Worm (Caenorhabditis elegans) whole organism, mixed stage, embryonic: ENCODE results near the gene scl-11.

ENCODE experiments used
- M03D4.4 ChIP-seq: sonication (generic microtip); optimal IDR thresholded peaks from 2 replicates; lab custom pipeline; 2017; ENCODE audit warnings: mild to moderate bottlenecking, missing genetic modification characterization, missing compliant biosample characterization
- bed-3 ChIP-seq: fragments of 200-800 bp; sonication (Bioruptor generic); optimal IDR thresholded peaks from 3 replicates; lab custom pipeline; 2018; ENCODE audit warnings: mild to moderate bottlenecking, missing genetic modification characterization, moderate library complexity, missing compliant biosample characterization
- ceh-39 ChIP-seq: fragments of 150-350 bp; optimal IDR thresholded peaks from 2 replicates; lab custom pipeline; 2014; ENCODE audit warnings: missing biosample characterization, missing genetic modification characterization
- ceh-43 ChIP-seq: fragments of 200-800 bp; sonication (Bioruptor generic); optimal IDR thresholded peaks from 2 replicates; lab custom pipeline; 2018; ENCODE audit warnings: mild to moderate bottlenecking, missing genetic modification characterization, moderate library complexity, missing compliant biosample characterization
- ces-1 ChIP-seq: fragments of 150-350 bp; optimal IDR thresholded peaks from 2 replicates; lab custom pipeline; 2014; ENCODE audit warnings: missing biosample characterization, missing genetic modification reagents, missing genetic modification characterization
- cnd-1 ChIP-seq: fragments of 200-800 bp; sonication (Bioruptor generic); optimal IDR thresholded peaks from 2 replicates; lab custom pipeline; 2018; ENCODE audit warnings: mild to moderate bottlenecking, missing genetic modification characterization, missing compliant biosample characterization
- drap-1 ChIP-seq: fragments of 200-800 bp; sonication (Bioruptor generic); optimal IDR thresholded peaks from 3 replicates; lab custom pipeline; 2018; ENCODE audit warnings: mild to moderate bottlenecking, missing genetic modification characterization, missing compliant biosample characterization
- elt-1 ChIP-seq: sonication (generic microtip); optimal IDR thresholded peaks from 2 replicates; lab custom pipeline; 2017; ENCODE audit warnings: missing genetic modification characterization, mild to moderate bottlenecking, missing compliant biosample characterization, antibody characterized with exemption, moderate library complexity, borderline replicate concordance; ENCODE audit not compliant: insufficient read depth
- elt-3 ChIP-seq: fragments of 150-350 bp; optimal IDR thresholded peaks from 2 replicates; lab custom pipeline; 2014; ENCODE audit warnings: missing biosample characterization, missing genetic modification characterization
- ham-2 ChIP-seq: fragments of 200-800 bp; sonication (Bioruptor generic); optimal IDR thresholded peaks from 2 replicates; lab custom pipeline; 2018; ENCODE audit warnings: mild to moderate bottlenecking, missing genetic modification characterization, missing compliant biosample characterization
- lin-13 ChIP-seq: fragments of 150-350 bp; optimal IDR thresholded peaks from 2 replicates; lab custom pipeline; 2014; ENCODE audit warnings: missing biosample characterization, missing genetic modification characterization
- lin-32 ChIP-seq: fragments of 200-800 bp; sonication (Bioruptor generic); optimal IDR thresholded peaks from 2 replicates; lab custom pipeline; 2018; ENCODE audit warnings: mild to moderate bottlenecking, missing genetic modification characterization, missing compliant biosample characterization
- lsy-2 ChIP-seq: fragments of 150-350 bp; optimal IDR thresholded peaks from 2 replicates; lab custom pipeline; 2014; ENCODE audit warnings: missing biosample characterization, missing genetic modification characterization
- mab-5 ChIP-seq: fragments of 150-350 bp; optimal IDR thresholded peaks from 2 replicates; lab custom pipeline; 2014; ENCODE audit warnings: missing biosample characterization, missing genetic modification characterization
- mep-1 ChIP-seq: fragments of 150-350 bp; optimal IDR thresholded peaks from 2 replicates; lab custom pipeline; 2017; ENCODE audit warnings: missing biosample characterization, missing genetic modification reagents, missing genetic modification characterization, inconsistent platforms
- mls-2 ChIP-seq: sonication (generic microtip); optimal IDR thresholded peaks from 2 replicates; lab custom pipeline; 2016; ENCODE audit warnings: mild to moderate bottlenecking, missing genetic modification characterization, moderate library complexity, missing compliant biosample characterization
- nhr-12 ChIP-seq: fragments of 150-350 bp; optimal IDR thresholded peaks from 2 replicates; lab custom pipeline; 2014; ENCODE audit warnings: missing biosample characterization, missing genetic modification characterization
- nhr-2 ChIP-seq: fragments of 150-350 bp; optimal IDR thresholded peaks from 2 replicates; lab custom pipeline; 2014; ENCODE audit warnings: missing biosample characterization, missing genetic modification characterization
- nhr-28 ChIP-seq: fragments of 150-350 bp; optimal IDR thresholded peaks from 2 replicates; lab custom pipeline; 2014; ENCODE audit warnings: missing biosample characterization, missing genetic modification characterization
- nhr-76 ChIP-seq: sonication (generic microtip); optimal IDR thresholded peaks from 2 replicates; lab custom pipeline; 2017; ENCODE audit warnings: missing biosample characterization, missing genetic modification characterization
- pha-4 ChIP-seq: fragments of 150-350 bp; optimal IDR thresholded peaks from 2 replicates; lab custom pipeline; 2018; ENCODE audit warnings: missing biosample characterization, missing genetic modification reagents, missing genetic modification characterization
- snpc-4 ChIP-seq: fragments of 150-350 bp; optimal IDR thresholded peaks from 2 replicates; lab custom pipeline; 2014; ENCODE audit warnings: missing biosample characterization, missing genetic modification characterization
- sptf-1 ChIP-seq: sonication (generic microtip); optimal IDR thresholded peaks from 2 replicates; lab custom pipeline; 2017; ENCODE audit warnings: mild to moderate bottlenecking, missing genetic modification characterization, moderate library complexity, missing compliant biosample characterization
- tbx-8 ChIP-seq: fragments of 200-800 bp; sonication (Bioruptor generic); optimal IDR thresholded peaks from 2 replicates; lab custom pipeline; 2018; ENCODE audit warnings: mild to moderate bottlenecking, missing genetic modification characterization, moderate library complexity, missing compliant biosample characterization
- unc-120 ChIP-seq: sonication (generic microtip); optimal IDR thresholded peaks from 2 replicates; lab custom pipeline; 2017; ENCODE audit warnings: missing genetic modification characterization, missing compliant biosample characterization; ENCODE audit not compliant: poor library complexity, severe bottlenecking
- unc-62 ChIP-seq: fragments of 150-350 bp; optimal IDR thresholded peaks from 2 replicates; lab custom pipeline; 2014; ENCODE audit warnings: missing biosample characterization, missing genetic modification reagents, missing genetic modification characterization
- zip-8 ChIP-seq: fragments of 150-350 bp; optimal IDR thresholded peaks from 2 replicates; lab custom pipeline; 2014; ENCODE audit warnings: missing biosample characterization, missing genetic modification characterization

Gene scl-11

DNA sequence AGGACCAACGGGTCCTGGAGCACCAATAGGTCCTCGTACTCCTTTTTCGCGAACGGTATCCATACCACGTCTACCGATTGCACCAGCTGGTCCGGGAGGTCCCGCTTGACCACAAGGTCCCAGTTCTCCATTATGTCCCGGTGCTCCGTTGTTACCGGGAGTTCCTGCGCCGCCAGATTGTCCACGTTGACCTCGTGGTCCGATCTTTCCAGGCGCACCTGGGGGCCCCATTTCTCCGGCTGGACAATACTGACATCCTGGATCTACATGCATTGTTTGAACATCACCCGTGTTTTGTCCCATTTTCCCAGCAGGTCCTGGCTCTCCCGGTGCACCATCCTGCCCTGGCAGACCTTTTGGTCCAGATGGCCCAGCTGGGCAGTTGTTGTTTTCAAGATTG lies 14.9 kb downstream of the scl-11 start:
- TF ChIP-seq ceh-43 (GFP tag; lab: Kevin White, UChicago) (no peak), unc-120 (tag; lab: Kevin White, UChicago) (no peak), snpc-4 (tag; lab: Kevin White, UChicago) (no peak), tbx-8 (GFP tag; lab: Kevin White, UChicago) (no peak), sptf-1 (tag; lab: Kevin White, UChicago) (no peak), zip-8 (no peak)
- TF ChIP-seq, all 35 proteins: peak for 0

DNA sequence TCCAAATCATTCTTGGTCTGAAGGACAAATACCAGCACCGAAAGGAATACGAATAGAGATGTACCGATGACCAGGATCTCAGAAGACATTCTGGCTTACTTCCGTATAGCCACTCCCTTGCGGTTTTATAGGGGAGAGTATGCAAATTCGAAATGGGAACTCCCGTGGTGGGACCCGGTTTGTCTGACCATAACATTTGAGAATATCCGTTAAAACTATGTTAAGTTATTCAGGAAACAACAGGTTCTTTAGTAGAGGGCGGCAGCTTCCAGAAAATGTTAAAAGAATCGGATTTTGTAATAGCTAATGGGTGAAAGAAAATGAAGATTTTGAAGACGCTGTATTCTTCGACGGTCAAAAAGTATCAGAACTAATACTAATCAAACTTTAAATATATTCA lies 16.0 kb downstream of the scl-11 start, which contains the start of gene col-131:
Gene col-131, minus strand, starts transcription at position 101 of the 400 bp plus-strand sequence.
- TF ChIP-seq pha-4 (tag; lab: Kevin White, UChicago): no peak
- no peak for TF ChIP-seq lin-13 (tag; lab: Kevin White, UChicago)
- no peak for TF ChIP-seq nhr-76
- no peak for TF ChIP-seq lsy-2
- no peak for TF ChIP-seq lin-32
- TF ChIP-seq ces-1 (GFP tag; lab: Kevin White, UChicago): no peak
- no peak for TF ChIP-seq unc-62 (GFP tag; lab: Kevin White, UChicago)
- TF ChIP-seq nhr-28: no peak
- TF ChIP-seq, all 35 proteins: peak for 0

- no peak for TF ChIP-seq mep-1 (tag; lab: Kevin White, UChicago)
Observed at ce11 chrIV:13068451-13068850, 17.3 kb downstream of the scl-11 start, which contains the start of gene scl-6. TSS of gene scl-6 (plus strand) at chrIV:13068751.

- TF ChIP-seq lsy-2 (no peak), mls-2 (no peak), bed-3 (GFP tag; lab: Kevin White, UChicago) (no peak), nhr-2 (no peak), lin-32 (no peak), ces-1 (GFP tag; lab: Kevin White, UChicago) (no peak), tbx-8 (GFP tag; lab: Kevin White, UChicago) (no peak), mep-1 (tag; lab: Kevin White, UChicago) (no peak), sptf-1 (tag; lab: Kevin White, UChicago) (no peak), ham-2 (GFP tag; lab: Kevin White, UChicago) (no peak), ceh-39 (no peak), elt-1 (tag; lab: Kevin White, UChicago) (no peak), zip-8 (no peak), elt-3 (tag; lab: Kevin White, UChicago) (no peak), snpc-4 (tag; lab: Kevin White, UChicago) (no peak)
Observed at ce11 chrIV:13070142-13070541, 19.0 kb downstream of the scl-11 start, which contains the start of gene scl-7. TSS of gene scl-7 (plus strand) at chrIV:13070442.

DNA sequence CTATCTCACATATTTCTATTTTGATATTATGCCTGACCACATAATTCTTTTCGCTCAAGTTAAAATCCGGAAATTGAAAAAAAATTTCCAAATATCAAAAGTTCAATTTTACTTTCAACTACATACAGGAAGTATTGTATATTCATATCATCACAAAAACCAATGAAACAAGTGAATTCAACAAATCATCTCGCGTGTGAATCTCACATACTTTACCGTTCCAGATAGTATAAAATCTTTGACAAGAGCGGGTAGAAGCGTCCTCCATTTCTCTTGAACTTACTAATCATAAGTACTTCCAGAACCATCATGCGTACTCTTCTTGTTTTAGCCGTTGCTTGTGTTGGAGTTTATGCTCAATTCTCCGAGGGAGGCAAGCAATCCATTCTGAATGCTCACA lies 20.3 kb downstream of the scl-11 start, which contains the start of gene scl-8:
Gene scl-8, plus strand, starts transcription at position 301 of the 400 bp plus-strand sequence.
- TF ChIP-seq mls-2 (no peak), pha-4 (tag; lab: Kevin White, UChicago) (no peak), sptf-1 (tag; lab: Kevin White, UChicago) (no peak), drap-1 (GFP tag; lab: Kevin White, UChicago) (no peak)

DNA sequence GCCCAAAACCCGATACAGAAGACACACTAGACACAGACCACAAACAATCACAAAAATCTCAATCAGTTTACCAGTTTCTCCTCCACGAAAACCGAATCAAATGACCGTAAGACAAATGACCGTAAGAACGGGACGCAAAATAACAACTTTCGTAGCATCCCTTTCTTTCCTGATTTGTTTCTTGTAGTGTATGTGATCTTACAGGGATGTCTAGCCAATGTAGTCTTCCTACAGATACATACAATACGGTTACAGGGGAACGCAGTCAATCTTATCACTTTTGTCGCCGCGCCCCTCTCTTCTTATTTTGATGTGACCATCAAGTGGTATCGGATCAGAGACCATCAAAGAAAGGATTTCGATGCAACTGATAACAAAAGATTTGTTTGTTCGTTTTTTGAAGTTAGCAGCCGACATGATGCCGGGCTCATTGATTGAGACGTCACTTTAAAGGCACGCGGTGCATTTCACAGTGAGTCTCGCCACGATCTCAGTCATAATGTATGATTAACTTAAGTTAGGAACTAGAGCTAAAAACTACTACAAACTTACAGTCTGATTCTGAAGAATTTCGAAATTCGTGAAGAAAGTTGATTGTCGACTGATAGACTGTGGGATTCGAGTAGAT lies 24.6 kb downstream of the scl-11 start:
- no peak for TF ChIP-seq mep-1 (tag; lab: Kevin White, UChicago)
- TF ChIP-seq lin-32: no peak
- TF ChIP-seq nhr-76: no peak
- no peak for TF ChIP-seq lin-13 (tag; lab: Kevin White, UChicago)
- TF ChIP-seq mab-5: no peak
- no peak for TF ChIP-seq cnd-1 (tag; lab: Kevin White, UChicago)
- no peak for TF ChIP-seq nhr-28
- TF ChIP-seq M03D4.4 (tag; lab: Kevin White, UChicago): no peak
- TF ChIP-seq nhr-2: no peak
- TF ChIP-seq pha-4 (tag; lab: Kevin White, UChicago): no peak
- TF ChIP-seq elt-1 (tag; lab: Kevin White, UChicago): no peak
- no peak for TF ChIP-seq nhr-12 (tag; lab: Kevin White, UChicago)
